Worm (Caenorhabditis elegans) whole organism, L4 larva: Measurements from ENCODE around the gene ppm-1.G.
A peak's percentile ranks its signal among the peaks of the same experiment; 100 is the strongest.

Source experiments
- D1046.2 ChIP-seq: fragments of 200-800 bp; sonication (Bioruptor generic); IDR thresholded peaks from 2 replicates; pipeline ENCODE4 v1.3.6; 2022; ENCODE audit warnings: missing genetic modification characterization, missing compliant biosample characterization
- F10B5.3 ChIP-seq: sonication (generic microtip); optimal IDR thresholded peaks from 2 replicates; lab custom pipeline; 2016; ENCODE audit warnings: mild to moderate bottlenecking, missing genetic modification characterization, missing compliant biosample characterization
- F26F4.8 ChIP-seq: fragments of 200-800 bp; sonication (Bioruptor generic); conservative IDR thresholded peaks from 2 replicates; pipeline ENCODE4 v1.3.6; 2022; ENCODE audit warnings: missing genetic modification characterization, missing compliant biosample characterization
- F37D6.2 ChIP-seq: sonication (generic microtip); optimal IDR thresholded peaks from 2 replicates; lab custom pipeline; 2016; ENCODE audit warnings: mild to moderate bottlenecking, missing genetic modification characterization, missing compliant biosample characterization
- T26A8.4 ChIP-seq: fragments of 200-800 bp; sonication (Bioruptor generic); IDR thresholded peaks from 2 replicates; pipeline ENCODE4 v1.3.6; 2022; ENCODE audit warnings: missing genetic modification characterization, missing compliant biosample characterization
- ZK546.5 ChIP-seq, 2 experiments: sonication (generic microtip); optimal IDR thresholded peaks; 2 replicates each; lab custom pipeline; 2017; ENCODE audit warnings: missing biosample characterization in 2 of 2, missing genetic modification characterization in 2 of 2
- aha-1 ChIP-seq: fragments of 150-350 bp; peaks from one replicate; lab custom pipeline; 2014; ENCODE audit warnings: missing biosample characterization, missing genetic modification characterization
- aly-2 ChIP-seq: sonication (generic microtip); optimal IDR thresholded peaks from 2 replicates; lab custom pipeline; 2018; ENCODE audit warnings: missing biosample characterization, missing genetic modification characterization
- arid-1 ChIP-seq: fragments of 200-800 bp; sonication (Bioruptor generic); conservative IDR thresholded peaks from 2 replicates; pipeline ENCODE4 v1.3.6; 2022; ENCODE audit warnings: missing genetic modification reagents, missing genetic modification characterization, missing compliant biosample characterization
- attf-4 ChIP-seq: sonication (generic microtip); optimal IDR thresholded peaks from 3 replicates; lab custom pipeline; 2017; ENCODE audit warnings: missing biosample characterization, missing genetic modification characterization
- ceh-20 ChIP-seq: fragments of 200-800 bp; sonication (Bioruptor generic); IDR thresholded peaks from 2 replicates; pipeline ENCODE4 v1.3.6; 2022; ENCODE audit warnings: missing genetic modification reagents, missing genetic modification characterization, missing compliant biosample characterization
- ceh-44 ChIP-seq: fragments of 200-800 bp; sonication (Bioruptor generic); IDR thresholded peaks from 2 replicates; pipeline ENCODE4 v1.3.6; 2022; ENCODE audit warnings: missing genetic modification reagents, missing genetic modification characterization, missing compliant biosample characterization
- ceh-62 ChIP-seq: sonication (generic microtip); optimal IDR thresholded peaks from 2 replicates; lab custom pipeline; 2017; ENCODE audit warnings: missing biosample characterization, missing genetic modification characterization
- ceh-82 ChIP-seq: sonication (generic microtip); optimal IDR thresholded peaks from 2 replicates; lab custom pipeline; 2017; ENCODE audit warnings: missing biosample characterization, missing genetic modification characterization
- cey-2 ChIP-seq: sonication (generic microtip); optimal IDR thresholded peaks from 3 replicates; lab custom pipeline; 2017; ENCODE audit warnings: missing genetic modification characterization, mild to moderate bottlenecking, missing compliant biosample characterization, antibody characterized with exemption, borderline replicate concordance; ENCODE audit not compliant: insufficient read depth
- daf-19 ChIP-seq: fragments of 200-800 bp; sonication (Bioruptor generic); conservative IDR thresholded peaks from 2 replicates; pipeline ENCODE4 v1.3.6; 2022; ENCODE audit warnings: missing genetic modification characterization, missing compliant biosample characterization
- daf-8 ChIP-seq: fragments of 200-800 bp; sonication (Bioruptor generic); IDR thresholded peaks from 2 replicates; pipeline ENCODE4 v1.3.6; 2022; ENCODE audit warnings: missing genetic modification characterization, missing compliant biosample characterization
- dmd-6 ChIP-seq: fragments of 200-800 bp; sonication (Bioruptor generic); IDR thresholded peaks from 2 replicates; pipeline ENCODE4 v1.3.6; 2022; ENCODE audit warnings: missing genetic modification reagents, missing genetic modification characterization, missing compliant biosample characterization
- dmd-8 ChIP-seq: fragments of 200-800 bp; sonication (Bioruptor generic); IDR thresholded peaks from 2 replicates; pipeline ENCODE4 v1.3.6; 2022; ENCODE audit warnings: missing genetic modification characterization, missing compliant biosample characterization
- egl-27 ChIP-seq: sonication (generic microtip); optimal IDR thresholded peaks from 3 replicates; lab custom pipeline; 2017; ENCODE audit warnings: missing biosample characterization, missing genetic modification reagents, missing genetic modification characterization
- egl-43 ChIP-seq: fragments of 200-800 bp; sonication (Bioruptor generic); IDR thresholded peaks from 2 replicates; pipeline ENCODE4 v1.3.6; 2022; ENCODE audit warnings: missing genetic modification reagents, missing genetic modification characterization, missing compliant biosample characterization
- fkh-10 ChIP-seq: fragments of 150-350 bp; optimal IDR thresholded peaks from 2 replicates; lab custom pipeline; 2014; ENCODE audit warnings: missing biosample characterization, missing genetic modification reagents, missing genetic modification characterization
- fos-1 ChIP-seq: fragments of 150-350 bp; optimal IDR thresholded peaks from 2 replicates; lab custom pipeline; 2014; ENCODE audit warnings: missing biosample characterization, missing genetic modification characterization
- gei-8 ChIP-seq: fragments of 200-800 bp; sonication (Bioruptor generic); optimal IDR thresholded peaks from 2 replicates; lab custom pipeline; 2018; ENCODE audit warnings: mild to moderate bottlenecking, missing genetic modification characterization, missing compliant biosample characterization
- hif-1 ChIP-seq, 2 experiments: sonication (generic microtip); optimal IDR thresholded peaks; 2 replicates each; lab custom pipeline; 2016 to 2017; ENCODE audit warnings: missing compliant biosample characterization in 2 of 2, missing genetic modification characterization in 2 of 2, missing genetic modification reagents in 2 of 2, missing genotype in 2 of 2, mild to moderate bottlenecking in 1 of 2
- hlh-11 ChIP-seq: fragments of 200-800 bp; sonication (Bioruptor generic); optimal IDR thresholded peaks from 2 replicates; lab custom pipeline; 2018; ENCODE audit warnings: mild to moderate bottlenecking, missing genetic modification characterization, missing compliant biosample characterization
- hmg-1.1 ChIP-seq: fragments of 200-800 bp; sonication (Bioruptor generic); IDR thresholded peaks from 2 replicates; pipeline ENCODE4 v1.3.6; 2022; ENCODE audit warnings: missing genetic modification reagents, missing genetic modification characterization, missing compliant biosample characterization
- lim-7 ChIP-seq: fragments of 200-800 bp; sonication (Bioruptor generic); IDR thresholded peaks from 2 replicates; pipeline ENCODE4 v1.3.6; 2022; ENCODE audit warnings: missing genetic modification characterization, missing compliant biosample characterization
- lin-15B ChIP-seq: fragments of 150-350 bp; sonication (generic microtip); optimal IDR thresholded peaks from 3 replicates; lab custom pipeline; 2014; ENCODE audit warnings: missing biosample characterization, missing genetic modification characterization
- madf-5 ChIP-seq, 2 experiments: fragments of 200-800 bp; sonication (Bioruptor generic); IDR thresholded peaks; 2 replicates each; pipeline ENCODE4 v1.3.6; 2022; ENCODE audit warnings: missing compliant biosample characterization in 2 of 2, missing genetic modification characterization in 2 of 2
- mdt-29 ChIP-seq: fragments of 200-800 bp; sonication (Bioruptor generic); IDR thresholded peaks from 2 replicates; pipeline ENCODE4 v1.3.6; 2022; ENCODE audit warnings: missing genetic modification reagents, missing genetic modification characterization, missing compliant biosample characterization
- mes-2 ChIP-seq: sonication (generic microtip); optimal IDR thresholded peaks from 2 replicates; lab custom pipeline; 2016; ENCODE audit warnings: missing genotype, mild to moderate bottlenecking, missing genetic modification characterization, missing compliant biosample characterization; ENCODE audit not compliant: poor library complexity, severe bottlenecking
- mxl-3 ChIP-seq: fragments of 200-800 bp; sonication (Bioruptor generic); optimal IDR thresholded peaks from 2 replicates; lab custom pipeline; 2018; ENCODE audit warnings: mild to moderate bottlenecking, missing genetic modification characterization, missing compliant biosample characterization
- nhr-10 ChIP-seq: fragments of 150-350 bp; optimal IDR thresholded peaks from 2 replicates; lab custom pipeline; 2014; ENCODE audit warnings: missing biosample characterization, missing genetic modification characterization
- nhr-102 ChIP-seq: sonication (generic microtip); optimal IDR thresholded peaks from 2 replicates; lab custom pipeline; 2016; ENCODE audit warnings: mild to moderate bottlenecking, missing genetic modification characterization, moderate library complexity, missing compliant biosample characterization
- nhr-11 ChIP-seq: fragments of 150-350 bp; optimal IDR thresholded peaks from 2 replicates; lab custom pipeline; 2014; ENCODE audit warnings: missing biosample characterization, missing genetic modification characterization
- nhr-111 ChIP-seq: fragments of 200-800 bp; sonication (Bioruptor generic); optimal IDR thresholded peaks from 2 replicates; lab custom pipeline; 2018; ENCODE audit warnings: mild to moderate bottlenecking, missing genetic modification characterization, missing compliant biosample characterization
- nhr-237 ChIP-seq: sonication (generic microtip); optimal IDR thresholded peaks from 2 replicates; lab custom pipeline; 2017; ENCODE audit warnings: missing biosample characterization, missing genetic modification characterization
- nhr-28 ChIP-seq: fragments of 150-350 bp; optimal IDR thresholded peaks from 2 replicates; lab custom pipeline; 2014; ENCODE audit warnings: missing biosample characterization, missing genetic modification characterization
- pha-4 ChIP-seq, 2 experiments: fragments of 150-350 bp in 1 of 2; fragments of 200-800 bp in 1 of 2; sonication (Bioruptor generic) in 1 of 2; IDR thresholded peaks in 1 of 2; optimal IDR thresholded peaks in 1 of 2; 2 replicates each; pipeline versions ENCODE4 v1.3.6 to Lab custom; 2014 to 2022; ENCODE audit warnings: missing genetic modification characterization in 2 of 2, missing genetic modification reagents in 2 of 2, missing biosample characterization in 1 of 2, missing compliant biosample characterization in 1 of 2
- pqm-1 ChIP-seq: sonication (generic microtip); optimal IDR thresholded peaks from 2 replicates; lab custom pipeline; 2017; ENCODE audit warnings: missing biosample characterization, missing genetic modification characterization
- rbr-2 ChIP-seq: sonication (generic microtip); optimal IDR thresholded peaks from 2 replicates; lab custom pipeline; 2016; ENCODE audit warnings: missing genotype, missing genetic modification characterization, missing compliant biosample characterization
- saeg-2 ChIP-seq: fragments of 200-800 bp; sonication (Bioruptor generic); IDR thresholded peaks from 2 replicates; pipeline ENCODE4 v1.3.6; 2022; ENCODE audit warnings: missing genetic modification reagents, missing genetic modification characterization, missing compliant biosample characterization
- set-16 ChIP-seq: fragments of 200-800 bp; sonication (Bioruptor generic); IDR thresholded peaks from 2 replicates; pipeline ENCODE4 v1.3.6; 2022; ENCODE audit warnings: missing genetic modification reagents, missing genetic modification characterization, missing compliant biosample characterization
- snpc-4 ChIP-seq: fragments of 150-350 bp; optimal IDR thresholded peaks from 2 replicates; lab custom pipeline; 2014; ENCODE audit warnings: missing biosample characterization, missing genetic modification characterization
- spr-3 ChIP-seq: fragments of 200-800 bp; sonication (Bioruptor generic); optimal IDR thresholded peaks from 2 replicates; lab custom pipeline; 2018; ENCODE audit warnings: mild to moderate bottlenecking, missing genetic modification characterization, missing compliant biosample characterization
- unc-130 ChIP-seq: sonication (generic microtip); optimal IDR thresholded peaks from 2 replicates; lab custom pipeline; 2016; ENCODE audit warnings: missing genetic modification reagents, missing genetic modification characterization, missing compliant biosample characterization
- unc-62 ChIP-seq, 3 experiments: fragments of 150-350 bp in 1 of 3; sonication (generic microtip); optimal IDR thresholded peaks in 2 of 3; peaks in 1 of 3; 1 replicate in 1 of 3; 2 replicates in 2 of 3; lab custom pipeline; 2014 to 2017; ENCODE audit warnings: missing biosample characterization in 3 of 3, missing genetic modification characterization in 3 of 3, missing genetic modification reagents in 3 of 3, missing genotype in 1 of 3
- vab-7 ChIP-seq: fragments of 200-800 bp; sonication (Bioruptor generic); IDR thresholded peaks from 2 replicates; pipeline ENCODE4 v1.3.6; 2022; ENCODE audit warnings: missing genetic modification reagents, missing genetic modification characterization, missing compliant biosample characterization
- zfp-3 ChIP-seq: fragments of 200-800 bp; sonication (Bioruptor generic); conservative IDR thresholded peaks from 2 replicates; pipeline ENCODE4 v1.3.6; 2022; ENCODE audit warnings: missing genetic modification reagents, missing genetic modification characterization, missing compliant biosample characterization
- zip-2 ChIP-seq: fragments of 150-350 bp; optimal IDR thresholded peaks from 2 replicates; lab custom pipeline; 2014; ENCODE audit warnings: missing biosample characterization, missing genetic modification characterization

The ppm-1.G gene

ce11 chrIII:793595-793994 is 10.1 kb downstream of the ppm-1.G start, which contains the start of gene snt-2 (continued):
- no peak for TF ChIP-seq pha-4 (GFP tag; IDR thresholded peaks at IDR 0.05; lab: Robert Waterston, UW)
- no peak for TF ChIP-seq pha-4 (tag; optimal IDR thresholded peaks at IDR 0.05; lab: Kevin White, UChicago)
- peak; percentile 62 for TF ChIP-seq hlh-11 (tag; lab: Kevin White, UChicago)
- peak; percentile 69 for TF ChIP-seq fkh-10 (GFP tag; lab: Kevin White, UChicago)
- peak; percentile 25 for TF ChIP-seq pqm-1
- TF ChIP-seq nhr-11 (tag; lab: Kevin White, UChicago): peak; percentile 63
- TF ChIP-seq unc-130 (GFP tag; lab: Kevin White, UChicago): peak; percentile 59
- peak; percentile 70 for TF ChIP-seq nhr-28 (tag; lab: Kevin White, UChicago)
- TF ChIP-seq mdt-29 (GFP tag; lab: Robert Waterston, UW): 0 out of 2 replicates have a peak, but pooled peaks have one; percentile 26
- TF ChIP-seq hmg-1.1 (GFP tag; lab: Robert Waterston, UW): peak; percentile 72
- no peak for TF ChIP-seq F26F4.8 (GFP tag; lab: Robert Waterston, UW)
- TF ChIP-seq F10B5.3 (tag; lab: Kevin White, UChicago): peak; percentile 15
- TF ChIP-seq aha-1 (tag; lab: Kevin White, UChicago): peak; percentile 99
- peak; percentile 58 for TF ChIP-seq T26A8.4 (GFP tag; lab: Robert Waterston, UW)
- no peak for TF ChIP-seq ceh-62 (tag; lab: Kevin White, UChicago)
- no peak for TF ChIP-seq saeg-2
- no peak for TF ChIP-seq nhr-10
- peak in 1 of 2 experiments; percentile 61 for TF ChIP-seq hif-1 (tag; optimal IDR thresholded peaks at IDR 0.05; lab: Kevin White, UChicago)
- no peak for TF ChIP-seq fos-1 (tag; lab: Kevin White, UChicago)
- TF ChIP-seq dmd-8: no peak
- TF ChIP-seq set-16 (GFP tag; lab: Robert Waterston, UW): peak; percentile 39; the same call in 1 of the 2 replicates
- TF ChIP-seq vab-7 (GFP tag; lab: Robert Waterston, UW): no peak
- TF ChIP-seq cey-2 (tag; lab: Kevin White, UChicago): no peak
- TF ChIP-seq nhr-111 (GFP tag; lab: Kevin White, UChicago): no peak
- no peak for TF ChIP-seq attf-4 (tag; lab: Kevin White, UChicago)
- TF ChIP-seq snpc-4: no peak
- no peak for TF ChIP-seq ceh-44 (GFP tag; lab: Robert Waterston, UW)
- TF ChIP-seq madf-5 (GFP tag; IDR thresholded peaks at IDR 0.05; lab: Robert Waterston, UW): no peak
- TF ChIP-seq unc-62 (GFP tag; optimal IDR thresholded peaks at IDR 0.05 in 1 of 2; lab: Kevin White, UChicago): no peak
- no peak for TF ChIP-seq unc-62 (tag; optimal IDR thresholded peaks at IDR 0.05; lab: Kevin White, UChicago)
- peak; percentile 85 for TF ChIP-seq mes-2 (tag; lab: Kevin White, UChicago)
- no peak for TF ChIP-seq daf-8 (GFP tag; lab: Robert Waterston, UW)
- TF ChIP-seq nhr-102 (tag; lab: Kevin White, UChicago): peak; percentile 31
- no peak for TF ChIP-seq daf-19 (GFP tag; lab: Robert Waterston, UW)
- TF ChIP-seq aly-2: no peak
- no peak for TF ChIP-seq nhr-237 (tag; lab: Kevin White, UChicago)
- peak; percentile 36 for TF ChIP-seq dmd-6 (GFP tag; lab: Robert Waterston, UW)
- no peak for TF ChIP-seq gei-8 (GFP tag; lab: Kevin White, UChicago)
- peak; percentile 78 for TF ChIP-seq rbr-2 (tag; lab: Kevin White, UChicago)
- 0 out of 2 replicates have a peak, but pooled peaks have one; percentile 20 for TF ChIP-seq egl-43
- TF ChIP-seq egl-27: no peak
- peak; percentile 100 for TF ChIP-seq D1046.2
- TF ChIP-seq F37D6.2: peak; percentile 38
- peak; percentile 51 for TF ChIP-seq mxl-3
- 0 out of 2 replicates have a peak, but pooled peaks have one; percentile 22 for TF ChIP-seq ceh-20 (GFP tag; lab: Robert Waterston, UW)
- TF ChIP-seq spr-3 (GFP tag; lab: Kevin White, UChicago): no peak
- TF ChIP-seq lim-7 (GFP tag; lab: Robert Waterston, UW): no peak
- TF ChIP-seq zip-2 (tag; lab: Kevin White, UChicago): peak; percentile 7
- TF ChIP-seq zfp-3 (GFP tag; lab: Robert Waterston, UW): no peak
- peak; percentile 14 for TF ChIP-seq lin-15B
- no peak for TF ChIP-seq ceh-82 (tag; lab: Kevin White, UChicago)
- TF ChIP-seq arid-1 (GFP tag; lab: Robert Waterston, UW): 0 out of 2 replicates have a peak, but pooled peaks have one; percentile 32
- no peak for TF ChIP-seq ZK546.5 (tag; optimal IDR thresholded peaks at IDR 0.05; lab: Kevin White, UChicago)
